Worm (Caenorhabditis elegans) whole organism, L4 larva: ENCODE results near the gene Y10G11A.1.

Source experiments
- D1046.2 ChIP-seq: fragments of 200-800 bp; sonication (Bioruptor generic); IDR thresholded peaks from 2 replicates; pipeline ENCODE4 v1.3.6; 2022; ENCODE audit warnings: missing genetic modification characterization, missing compliant biosample characterization
- F49E8.2 ChIP-seq: sonication (generic microtip); optimal IDR thresholded peaks from 2 replicates; lab custom pipeline; 2016; ENCODE audit warnings: missing compliant biosample characterization, mild to moderate bottlenecking, missing genetic modification characterization, borderline replicate concordance
- Y105C5A.15 ChIP-seq: fragments of 200-800 bp; sonication (Bioruptor generic); IDR thresholded peaks from 2 replicates; pipeline ENCODE4 v1.3.6; 2022; ENCODE audit warnings: missing genetic modification characterization, missing compliant biosample characterization
- Y48G9A.11 ChIP-seq: fragments of 200-800 bp; sonication (Bioruptor generic); IDR thresholded peaks from 2 replicates; pipeline ENCODE4 v1.3.6; 2022; ENCODE audit warnings: missing genetic modification reagents, missing genetic modification characterization, missing compliant biosample characterization
- Y5F2A.4 ChIP-seq: fragments of 200-800 bp; sonication (Bioruptor generic); optimal IDR thresholded peaks from 2 replicates; lab custom pipeline; 2018; ENCODE audit warnings: mild to moderate bottlenecking, missing genetic modification characterization, missing compliant biosample characterization
- Y75B8A.6 ChIP-seq: fragments of 200-800 bp; sonication (Bioruptor generic); IDR thresholded peaks from 2 replicates; pipeline ENCODE4 v1.3.6; 2022; ENCODE audit warnings: missing genetic modification reagents, missing genetic modification characterization, missing compliant biosample characterization
- aly-2 ChIP-seq: sonication (generic microtip); optimal IDR thresholded peaks from 2 replicates; lab custom pipeline; 2018; ENCODE audit warnings: missing biosample characterization, missing genetic modification characterization
- ceh-20 ChIP-seq: fragments of 200-800 bp; sonication (Bioruptor generic); IDR thresholded peaks from 2 replicates; pipeline ENCODE4 v1.3.6; 2022; ENCODE audit warnings: missing genetic modification reagents, missing genetic modification characterization, missing compliant biosample characterization
- ceh-32 ChIP-seq: sonication (generic microtip); optimal IDR thresholded peaks from 2 replicates; lab custom pipeline; 2016; ENCODE audit warnings: mild to moderate bottlenecking, missing genetic modification characterization, missing compliant biosample characterization; ENCODE audit not compliant: poor library complexity
- ceh-44 ChIP-seq: fragments of 200-800 bp; sonication (Bioruptor generic); IDR thresholded peaks from 2 replicates; pipeline ENCODE4 v1.3.6; 2022; ENCODE audit warnings: missing genetic modification reagents, missing genetic modification characterization, missing compliant biosample characterization
- ceh-82 ChIP-seq: sonication (generic microtip); optimal IDR thresholded peaks from 2 replicates; lab custom pipeline; 2017; ENCODE audit warnings: missing biosample characterization, missing genetic modification characterization
- daf-8 ChIP-seq: fragments of 200-800 bp; sonication (Bioruptor generic); IDR thresholded peaks from 2 replicates; pipeline ENCODE4 v1.3.6; 2022; ENCODE audit warnings: missing genetic modification characterization, missing compliant biosample characterization
- egl-43 ChIP-seq: fragments of 200-800 bp; sonication (Bioruptor generic); IDR thresholded peaks from 2 replicates; pipeline ENCODE4 v1.3.6; 2022; ENCODE audit warnings: missing genetic modification reagents, missing genetic modification characterization, missing compliant biosample characterization
- hlh-30 ChIP-seq: sonication (generic microtip); optimal IDR thresholded peaks from 2 replicates; lab custom pipeline; 2017; ENCODE audit warnings: antibody characterized with exemption, mild to moderate bottlenecking, missing genetic modification characterization, missing compliant biosample characterization; ENCODE audit not compliant: insufficient read depth
- lir-3 ChIP-seq: sonication (generic microtip); optimal IDR thresholded peaks from 2 replicates; lab custom pipeline; 2016; ENCODE audit warnings: mild to moderate bottlenecking, missing genetic modification characterization, missing compliant biosample characterization
- mdl-1 ChIP-seq, 2 experiments: fragments of 150-350 bp in 1 of 2; sonication (generic microtip) in 1 of 2; optimal IDR thresholded peaks; 2 replicates each; lab custom pipeline; 2014 to 2017; ENCODE audit warnings: missing biosample characterization in 2 of 2, missing genetic modification characterization in 2 of 2
- mdt-29 ChIP-seq: fragments of 200-800 bp; sonication (Bioruptor generic); IDR thresholded peaks from 2 replicates; pipeline ENCODE4 v1.3.6; 2022; ENCODE audit warnings: missing genetic modification reagents, missing genetic modification characterization, missing compliant biosample characterization
- mep-1 ChIP-seq: fragments of 150-350 bp; sonication (generic microtip); optimal IDR thresholded peaks from 3 replicates; lab custom pipeline; 2014; ENCODE audit warnings: missing biosample characterization, missing genetic modification characterization
- mes-2 ChIP-seq: sonication (generic microtip); optimal IDR thresholded peaks from 2 replicates; lab custom pipeline; 2016; ENCODE audit warnings: missing genotype, mild to moderate bottlenecking, missing genetic modification characterization, missing compliant biosample characterization; ENCODE audit not compliant: poor library complexity, severe bottlenecking
- mxl-3 ChIP-seq: fragments of 200-800 bp; sonication (Bioruptor generic); optimal IDR thresholded peaks from 2 replicates; lab custom pipeline; 2018; ENCODE audit warnings: mild to moderate bottlenecking, missing genetic modification characterization, missing compliant biosample characterization
- nhr-102 ChIP-seq: sonication (generic microtip); optimal IDR thresholded peaks from 2 replicates; lab custom pipeline; 2016; ENCODE audit warnings: mild to moderate bottlenecking, missing genetic modification characterization, moderate library complexity, missing compliant biosample characterization
- nhr-25 ChIP-seq: sonication (generic microtip); optimal IDR thresholded peaks from 2 replicates; lab custom pipeline; 2017; ENCODE audit warnings: missing genetic modification characterization, mild to moderate bottlenecking, missing compliant biosample characterization, antibody characterized with exemption, moderate library complexity, borderline replicate concordance; ENCODE audit not compliant: insufficient read depth
- nhr-28 ChIP-seq: fragments of 150-350 bp; optimal IDR thresholded peaks from 2 replicates; lab custom pipeline; 2014; ENCODE audit warnings: missing biosample characterization, missing genetic modification characterization
- nhr-41 ChIP-seq: fragments of 200-800 bp; sonication (Bioruptor generic); IDR thresholded peaks from 2 replicates; pipeline ENCODE4 v1.3.6; 2022; ENCODE audit warnings: missing genetic modification reagents, missing genetic modification characterization, missing compliant biosample characterization
- nhr-48 ChIP-seq: sonication (generic microtip); optimal IDR thresholded peaks from 2 replicates; lab custom pipeline; 2016; ENCODE audit warnings: mild to moderate bottlenecking, missing genetic modification characterization, missing compliant biosample characterization
- nhr-6 ChIP-seq: fragments of 150-350 bp; optimal IDR thresholded peaks from 2 replicates; lab custom pipeline; 2014; ENCODE audit warnings: missing biosample characterization, missing genetic modification characterization
- nhr-77 ChIP-seq: fragments of 150-350 bp; optimal IDR thresholded peaks from 2 replicates; lab custom pipeline; 2014; ENCODE audit warnings: missing biosample characterization, missing genetic modification characterization
- pha-4 ChIP-seq, 2 experiments: fragments of 150-350 bp in 1 of 2; fragments of 200-800 bp in 1 of 2; sonication (Bioruptor generic) in 1 of 2; IDR thresholded peaks in 1 of 2; optimal IDR thresholded peaks in 1 of 2; 2 replicates each; pipeline versions ENCODE4 v1.3.6 to Lab custom; 2014 to 2022; ENCODE audit warnings: missing genetic modification characterization in 2 of 2, missing genetic modification reagents in 2 of 2, missing biosample characterization in 1 of 2, missing compliant biosample characterization in 1 of 2
- php-3 ChIP-seq: fragments of 200-800 bp; sonication (Bioruptor generic); IDR thresholded peaks from 2 replicates; pipeline ENCODE4 v1.3.6; 2022; ENCODE audit warnings: missing genetic modification reagents, missing genetic modification characterization, missing compliant biosample characterization
- pqm-1 ChIP-seq: sonication (generic microtip); optimal IDR thresholded peaks from 2 replicates; lab custom pipeline; 2017; ENCODE audit warnings: missing biosample characterization, missing genetic modification characterization
- set-16 ChIP-seq: fragments of 200-800 bp; sonication (Bioruptor generic); IDR thresholded peaks from 2 replicates; pipeline ENCODE4 v1.3.6; 2022; ENCODE audit warnings: missing genetic modification reagents, missing genetic modification characterization, missing compliant biosample characterization
- snpc-1.2 ChIP-seq: fragments of 200-800 bp; sonication (Bioruptor generic); IDR thresholded peaks from 2 replicates; pipeline ENCODE4 v1.3.6; 2022; ENCODE audit warnings: missing genetic modification reagents, missing genetic modification characterization, missing compliant biosample characterization
- tra-1 ChIP-seq: fragments of 200-800 bp; sonication (Bioruptor generic); IDR thresholded peaks from 2 replicates; pipeline ENCODE4 v1.3.6; 2022; ENCODE audit warnings: missing genetic modification reagents, missing genetic modification characterization, missing compliant biosample characterization
- unc-130 ChIP-seq: sonication (generic microtip); optimal IDR thresholded peaks from 2 replicates; lab custom pipeline; 2016; ENCODE audit warnings: missing genetic modification reagents, missing genetic modification characterization, missing compliant biosample characterization
- unc-62 ChIP-seq, 3 experiments: fragments of 150-350 bp in 1 of 3; sonication (generic microtip); optimal IDR thresholded peaks in 2 of 3; peaks in 1 of 3; 1 replicate in 1 of 3; 2 replicates in 2 of 3; lab custom pipeline; 2014 to 2017; ENCODE audit warnings: missing biosample characterization in 3 of 3, missing genetic modification characterization in 3 of 3, missing genetic modification reagents in 3 of 3, missing genotype in 1 of 3
- zfp-2 ChIP-seq: sonication (generic microtip); optimal IDR thresholded peaks from 2 replicates; lab custom pipeline; 2016; ENCODE audit warnings: mild to moderate bottlenecking, missing genetic modification characterization, missing compliant biosample characterization
- zip-11 ChIP-seq: fragments of 200-800 bp; sonication (Bioruptor generic); IDR thresholded peaks from 2 replicates; pipeline ENCODE4 v1.3.6; 2022; ENCODE audit warnings: missing genetic modification characterization, missing compliant biosample characterization
- zip-2 ChIP-seq: fragments of 150-350 bp; optimal IDR thresholded peaks from 2 replicates; lab custom pipeline; 2014; ENCODE audit warnings: missing biosample characterization, missing genetic modification characterization
- ztf-7 ChIP-seq: fragments of 150-350 bp; optimal IDR thresholded peaks from 2 replicates; lab custom pipeline; 2014; ENCODE audit warnings: missing biosample characterization, missing genetic modification characterization

Y10G11A.1 gene

DNA sequence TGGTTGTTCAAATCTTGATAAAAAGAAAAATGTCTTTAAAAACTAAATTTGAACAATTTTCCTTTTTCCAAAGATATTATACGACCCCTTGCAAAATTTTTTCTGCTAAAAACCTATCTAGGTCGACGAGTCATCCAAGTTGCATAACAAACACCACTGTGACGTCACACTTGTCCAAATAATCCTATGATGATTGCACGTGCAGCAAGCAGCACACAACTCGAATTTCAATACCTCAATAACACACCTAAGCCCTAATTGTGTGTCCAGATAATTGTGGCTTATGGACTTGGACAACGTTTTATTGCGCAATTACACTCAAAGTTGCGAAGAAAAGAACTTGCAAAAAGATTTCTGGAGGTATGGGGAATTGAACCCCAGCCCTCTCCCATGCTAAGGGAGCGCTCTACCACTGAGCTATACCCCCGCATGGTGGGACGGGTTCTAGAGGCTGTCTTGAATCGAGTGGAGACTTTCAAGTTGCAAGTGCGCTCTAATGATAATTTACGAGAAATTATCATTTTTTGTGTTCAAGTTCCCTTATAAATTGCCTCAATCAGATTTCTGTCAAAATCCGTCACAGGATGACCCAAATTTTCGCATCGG, 35.5 kb upstream of the Y10G11A.1 start (continued):
- TF ChIP-seq unc-62 (GFP tag; optimal IDR thresholded peaks at IDR 0.05 in 1 of 2; lab: Kevin White, UChicago) (no peak), unc-62 (tag; optimal IDR thresholded peaks at IDR 0.05; lab: Kevin White, UChicago) (no peak), mdt-29 (GFP tag; lab: Robert Waterston, UW) (peak; percentile 80), tra-1 (GFP tag; lab: Robert Waterston, UW) (peak; percentile 79; the same call in 1 of the 2 replicates), unc-130 (GFP tag; lab: Kevin White, UChicago) (peak; percentile 68), ceh-20 (peak; percentile 63), Y75B8A.6 (GFP tag; lab: Robert Waterston, UW) (no peak), zip-11 (GFP tag; lab: Robert Waterston, UW) (0 out of 2 replicates have a peak, but pooled peaks have one; percentile 47), nhr-77 (tag; lab: Kevin White, UChicago) (peak; percentile 38), hlh-30 (peak; percentile 65), nhr-6 (peak; percentile 2), nhr-48 (tag; lab: Kevin White, UChicago) (peak; percentile 36), F49E8.2 (tag; lab: Kevin White, UChicago) (peak; percentile 88), D1046.2 (GFP tag; lab: Robert Waterston, UW) (peak; percentile 83; the same call in 1 of the 2 replicates), Y105C5A.15 (GFP tag; lab: Robert Waterston, UW) (0 out of 2 replicates have a peak, but pooled peaks have one; percentile 46), zip-2 (peak; percentile 25), snpc-1.2 (peak; percentile 99), nhr-25 (tag; lab: Kevin White, UChicago) (no peak), php-3 (GFP tag; lab: Robert Waterston, UW) (peak; percentile 68), pqm-1 (tag; lab: Kevin White, UChicago) (no peak), mes-2 (tag; lab: Kevin White, UChicago) (peak; percentile 84), nhr-28 (tag; lab: Kevin White, UChicago) (peak; percentile 38), nhr-41 (GFP tag; lab: Robert Waterston, UW) (0 out of 2 replicates have a peak, but pooled peaks have one; percentile 49), mxl-3 (peak; percentile 53), ceh-32 (no peak), ceh-44 (GFP tag; lab: Robert Waterston, UW) (peak; percentile 67), mdl-1 (tag; optimal IDR thresholded peaks at IDR 0.05; lab: Kevin White, UChicago) (peak in 1 of 2 experiments; percentile 18), set-16 (peak; percentile 23; the same call in 1 of the 2 replicates), Y5F2A.4 (GFP tag; lab: Kevin White, UChicago) (peak; percentile 76), egl-43 (GFP tag; lab: Robert Waterston, UW) (peak; percentile 93), ceh-82 (no peak), pha-4 (GFP tag; IDR thresholded peaks at IDR 0.05; lab: Robert Waterston, UW) (peak; percentile 82; the same call in 1 of the 2 replicates), pha-4 (tag; optimal IDR thresholded peaks at IDR 0.05; lab: Kevin White, UChicago) (no peak), zfp-2 (tag; lab: Kevin White, UChicago) (peak; percentile 55), ztf-7 (peak; percentile 37), Y48G9A.11 (peak; percentile 48; the same call in 1 of the 2 replicates), daf-8 (GFP tag; lab: Robert Waterston, UW) (no peak), lir-3 (tag; lab: Kevin White, UChicago) (peak; percentile 72), nhr-102 (tag; lab: Kevin White, UChicago) (peak; percentile 76), mep-1 (peak; percentile 77)

DNA sequence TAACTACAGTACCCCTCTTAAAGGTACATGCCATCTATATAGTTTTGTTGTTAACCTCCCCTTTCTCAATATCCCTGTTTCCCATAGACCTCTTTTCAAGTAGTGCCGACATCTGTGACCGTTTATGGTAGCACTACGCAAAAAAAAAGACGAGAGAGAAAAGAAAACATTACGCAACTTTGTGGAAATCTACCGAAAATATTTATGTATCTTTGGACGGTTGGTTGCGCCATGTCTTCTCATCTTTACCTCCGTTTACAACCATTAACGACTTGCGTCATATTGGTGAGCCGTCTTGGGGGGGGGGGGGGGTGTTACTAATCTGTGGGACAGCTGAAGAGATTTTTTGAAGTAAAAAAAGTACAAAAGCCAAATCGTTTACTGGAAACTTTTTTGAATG, 33.0 kb upstream of the Y10G11A.1 start:
- TF ChIP-seq aly-2 (tag; lab: Kevin White, UChicago) = no peak
- TF ChIP-seq unc-62 (GFP tag; optimal IDR thresholded peaks at IDR 0.05 in 1 of 2; lab: Kevin White, UChicago) = peak in 1 of 2 experiments; percentile 3
- TF ChIP-seq unc-62 (tag; optimal IDR thresholded peaks at IDR 0.05; lab: Kevin White, UChicago) = no peak
